Worm (Caenorhabditis elegans): ENCODE measurements around the gene R05G6.3.

DNA sequence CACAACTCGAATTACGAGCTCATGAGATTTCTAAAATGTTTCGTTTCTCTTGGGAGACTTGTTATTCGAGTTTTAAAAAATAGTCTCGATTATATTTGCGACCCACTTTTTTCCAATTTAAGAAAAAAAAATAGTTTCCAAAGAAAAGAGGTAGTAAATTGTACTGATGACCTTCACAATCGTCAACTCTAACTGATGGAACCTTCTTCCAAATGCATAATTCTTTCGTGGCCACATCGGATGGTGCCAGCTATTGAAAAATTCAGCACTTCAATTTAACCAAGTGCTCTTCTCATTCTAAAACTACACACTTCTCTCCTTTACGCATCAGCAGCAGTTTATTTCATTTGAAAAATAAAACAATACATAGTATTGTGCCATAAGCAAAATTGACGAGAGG lies 27.3 kb downstream of the R05G6.3 start:
- TF ChIP-seq D2030.7 (GFP tag; IDR thresholded peaks at IDR 0.05) (no peak), aptf-3 (GFP tag; IDR thresholded peaks at IDR 0.05) (no peak), F57C9.4 (tag; optimal IDR thresholded peaks at IDR 0.05) (no peak), athp-1 (tag; optimal IDR thresholded peaks at IDR 0.05) (no peak), nfya-1 (tag; optimal IDR thresholded peaks at IDR 0.05; ENCODE audit: borderline replicate concordance, insufficient read depth) (no peak), tbp1 (GFP tag; optimal IDR thresholded peaks at IDR 0.05) (no peak)
